Fruit fly (Drosophila melanogaster) whole organism, wandering third instar larva: ENCODE results near the gene Rbcn-3B.

Experiments used
- CG32264 ChIP-seq: fragments of 200-800 bp; sonication (Bioruptor generic); optimal IDR thresholded peaks from 2 replicates; lab custom pipeline; 2016; ENCODE audit warnings: missing biosample characterization, missing genetic modification characterization
- CG9705 ChIP-seq: fragments of 200-800 bp; sonication (Bioruptor generic); optimal IDR thresholded peaks from 2 replicates; lab custom pipeline; 2018; ENCODE audit warnings: missing biosample characterization, mild to moderate bottlenecking, missing genetic modification characterization
- Dfd ChIP-seq: fragments of >200 bp; optimal IDR thresholded peaks from 2 replicates; lab custom pipeline; 2017; ENCODE audit warnings: missing biosample characterization, missing genetic modification characterization
- Dif ChIP-seq: fragments of 200-275, 200-300 bp; sonication (Bioruptor generic); optimal IDR thresholded peaks from 2 replicates; lab custom pipeline; 2018; ENCODE audit warnings: missing biosample characterization, missing genetic modification characterization; ENCODE audit not compliant: partially characterized antibody
- HLH106 ChIP-seq: fragments of 200-800 bp; optimal IDR thresholded peaks from 3 replicates; lab custom pipeline; 2019; ENCODE audit warnings: missing biosample characterization, mild to moderate bottlenecking, missing genetic modification characterization, moderate library complexity
- Jra ChIP-seq: sonication (Bioruptor generic); optimal IDR thresholded peaks from 2 replicates; lab custom pipeline; 2016; ENCODE audit warnings: missing biosample characterization, missing genetic modification characterization
- Mio ChIP-seq: sonication (Bioruptor generic); optimal IDR thresholded peaks from 2 replicates; lab custom pipeline; 2016; ENCODE audit warnings: missing biosample characterization, missing genetic modification characterization
- Myc ChIP-seq: fragments of >200 bp; optimal IDR thresholded peaks from 2 replicates; lab custom pipeline; 2017
- N ChIP-seq: fragments of >200 bp; optimal IDR thresholded peaks from 2 replicates; lab custom pipeline; 2018; ENCODE audit warnings: missing biosample characterization, missing external identifiers, missing genetic modification characterization
- Rel ChIP-seq, 2 experiments: fragments of 200-800 bp; sonication (Bioruptor generic) in 1 of 2; optimal IDR thresholded peaks; 2 replicates in 1 of 2; 3 replicates in 1 of 2; lab custom pipeline; 2016 to 2019; ENCODE audit warnings: mild to moderate bottlenecking in 2 of 2, missing biosample characterization in 2 of 2, missing genetic modification characterization in 2 of 2, moderate library complexity in 1 of 2
- Sp1 ChIP-seq: fragments of 200-800 bp; sonication (Bioruptor generic); optimal IDR thresholded peaks from 3 replicates; lab custom pipeline; 2019; ENCODE audit warnings: missing biosample characterization, mild to moderate bottlenecking, missing genetic modification characterization, moderate library complexity
- Vsx2 ChIP-seq: fragments of 200-300, 225-300 bp; sonication (Bioruptor generic); optimal IDR thresholded peaks from 2 replicates; lab custom pipeline; 2018; ENCODE audit warnings: missing biosample characterization, missing genetic modification characterization; ENCODE audit not compliant: partially characterized antibody
- br ChIP-seq: fragments of 200-800 bp; sonication (Bioruptor generic); optimal IDR thresholded peaks from 2 replicates; lab custom pipeline; 2016; ENCODE audit warnings: missing biosample characterization, missing genetic modification characterization
- dmrt93B ChIP-seq: fragments of 200-800 bp; sonication (Bioruptor generic); optimal IDR thresholded peaks from 2 replicates; lab custom pipeline; 2018; ENCODE audit warnings: missing biosample characterization, mild to moderate bottlenecking, missing genetic modification characterization
- dsf ChIP-seq: sonication (Bioruptor generic); optimal IDR thresholded peaks from 2 replicates; lab custom pipeline; 2016; ENCODE audit warnings: missing biosample characterization, missing genetic modification characterization, borderline replicate concordance
- ey ChIP-seq: fragments of 200-800 bp; sonication (Bioruptor generic); optimal IDR thresholded peaks from 2 replicates; lab custom pipeline; 2016; ENCODE audit warnings: missing biosample characterization, missing genetic modification characterization
- foxo ChIP-seq, 2 experiments: fragments of 200-800 bp; sonication (Bioruptor generic); optimal IDR thresholded peaks; 2 replicates in 1 of 2; 3 replicates in 1 of 2; lab custom pipeline; 2016 to 2017; ENCODE audit warnings: missing biosample characterization in 2 of 2, missing genetic modification characterization in 2 of 2
- fru ChIP-seq: fragments of 200-800 bp; sonication (Bioruptor generic); optimal IDR thresholded peaks from 3 replicates; lab custom pipeline; 2016; ENCODE audit warnings: missing biosample characterization, mild to moderate bottlenecking, missing genetic modification characterization
- h ChIP-seq: fragments of 200-800 bp; sonication (Bioruptor generic); optimal IDR thresholded peaks from 3 replicates; lab custom pipeline; 2016; ENCODE audit warnings: missing biosample characterization, mild to moderate bottlenecking, missing genetic modification characterization
- jim ChIP-seq: fragments of 175-275, 200-325 bp; sonication (Bioruptor generic); optimal IDR thresholded peaks from 2 replicates; lab custom pipeline; 2016; ENCODE audit warnings: missing biosample characterization, mild to moderate bottlenecking, missing genetic modification characterization
- lola ChIP-seq: fragments of >200 bp; optimal IDR thresholded peaks from 2 replicates; lab custom pipeline; 2017; ENCODE audit warnings: missing biosample characterization, missing genetic modification characterization
- pan ChIP-seq: fragments of >200 bp; optimal IDR thresholded peaks from 2 replicates; lab custom pipeline; 2017
- psq ChIP-seq: fragments of 200-800 bp; sonication (Bioruptor generic); optimal IDR thresholded peaks from 3 replicates; lab custom pipeline; 2017; ENCODE audit warnings: missing biosample characterization, mild to moderate bottlenecking, missing genetic modification characterization, moderate library complexity
- rgr ChIP-seq: fragments of 200-800 bp; sonication (Bioruptor generic); optimal IDR thresholded peaks from 3 replicates; lab custom pipeline; 2016; ENCODE audit warnings: missing biosample characterization, mild to moderate bottlenecking, missing genetic modification characterization
- sage ChIP-seq: fragments of 200-800 bp; sonication (Bioruptor generic); optimal IDR thresholded peaks from 2 replicates; lab custom pipeline; 2016; ENCODE audit warnings: missing biosample characterization, mild to moderate bottlenecking, missing genetic modification characterization
- tai ChIP-seq: sonication (Bioruptor generic); optimal IDR thresholded peaks from 2 replicates; lab custom pipeline; 2016; ENCODE audit warnings: missing biosample characterization, missing genetic modification characterization
- usp ChIP-seq: fragments of >200 bp; optimal IDR thresholded peaks from 2 replicates; lab custom pipeline; 2017; ENCODE audit warnings: missing biosample characterization, missing genetic modification characterization
- woc ChIP-seq: sonication (Bioruptor generic); optimal IDR thresholded peaks from 2 replicates; lab custom pipeline; 2016; ENCODE audit warnings: missing biosample characterization, mild to moderate bottlenecking, missing genetic modification characterization

The Rbcn-3B gene

dm6 chrX:1880139-1880556 lies 28.6 kb upstream of the Rbcn-3B start, which contains the start of gene Coa8:
Gene Coa8 (plus strand): TSS chrX:1880282.
- peak; percentile 34 for TF ChIP-seq br (GFP tag; lab: Kevin White, UChicago)
- TF ChIP-seq h (GFP tag; lab: Kevin White, UChicago): peak; percentile 32
- peak in 1 of 2 experiments; percentile 50 for TF ChIP-seq foxo (GFP tag; optimal IDR thresholded peaks at IDR 0.05; lab: Kevin White, UChicago)
- TF ChIP-seq woc (GFP tag; lab: Kevin White, UChicago): peak; percentile 17
- TF ChIP-seq rgr (GFP tag; lab: Kevin White, UChicago): peak; percentile 41
- TF ChIP-seq Vsx2 (GFP tag; lab: Kevin White, UChicago): no peak
- no peak for TF ChIP-seq pan
- TF ChIP-seq Sp1 (GFP tag; lab: Kevin White, UChicago): peak; percentile 34
- TF ChIP-seq psq (GFP tag; lab: Kevin White, UChicago): no peak
- peak; percentile 7 for TF ChIP-seq CG9705 (GFP tag; lab: Kevin White, UChicago)
- peak; percentile 51 for TF ChIP-seq fru
- peak; percentile 53 for TF ChIP-seq HLH106 (tag; lab: Kevin White, UChicago)
- TF ChIP-seq ey: peak; percentile 18
- TF ChIP-seq tai: no peak

dm6 chrX:1880779-1881178 lies 27.9 kb upstream of the Rbcn-3B start:
- TF ChIP-seq dmrt93B (GFP tag; lab: Kevin White, UChicago): no peak

dm6 chrX:1889926-1890325 lies 18.8 kb upstream of the Rbcn-3B start, which contains the start of the genes trr and mRpL16:
Gene trr (minus strand): TSS chrX:1889950.
Gene mRpL16 (plus strand): TSS chrX:1890256.
- TF ChIP-seq Myc (lab: Kevin White, UChicago) (peak; percentile 63), pan (no peak), HLH106 (tag; lab: Kevin White, UChicago) (peak; percentile 58), CG9705 (GFP tag; lab: Kevin White, UChicago) (peak; percentile 33), Sp1 (GFP tag; lab: Kevin White, UChicago) (peak; percentile 43), Rel (GFP tag; optimal IDR thresholded peaks at IDR 0.05; lab: Kevin White, UChicago) (no peak), Rel (tag; optimal IDR thresholded peaks at IDR 0.05; lab: Kevin White, UChicago) (peak; percentile 52), CG32264 (GFP tag; lab: Kevin White, UChicago) (no peak)

- TF ChIP-seq woc (GFP tag; lab: Kevin White, UChicago) (no peak), Sp1 (GFP tag; lab: Kevin White, UChicago) (no peak), foxo (GFP tag; optimal IDR thresholded peaks at IDR 0.05; lab: Kevin White, UChicago) (no peak), dmrt93B (GFP tag; lab: Kevin White, UChicago) (no peak), fru (no peak)
Observed at dm6 chrX:1893532-1893931, 15.2 kb upstream of the Rbcn-3B start.

- peak; percentile 45 for TF ChIP-seq fru
- TF ChIP-seq ey: peak; percentile 54
- TF ChIP-seq br (GFP tag; lab: Kevin White, UChicago): no peak
- peak in 1 of 2 experiments; percentile 60 for TF ChIP-seq foxo (GFP tag; optimal IDR thresholded peaks at IDR 0.05; lab: Kevin White, UChicago)
- peak; percentile 56 for TF ChIP-seq h (GFP tag; lab: Kevin White, UChicago)
- TF ChIP-seq HLH106 (tag; lab: Kevin White, UChicago): peak; percentile 31
- TF ChIP-seq Dfd (GFP tag; lab: Kevin White, UChicago): no peak
- TF ChIP-seq Sp1 (GFP tag; lab: Kevin White, UChicago): peak; percentile 43
- TF ChIP-seq CG9705 (GFP tag; lab: Kevin White, UChicago): no peak
Observed at dm6 chrX:1897384-1897783, 11.3 kb upstream of the Rbcn-3B start.

dm6 chrX:1899445-1900085 lies 9.2 kb upstream of the Rbcn-3B start:
- TF ChIP-seq foxo (GFP tag; optimal IDR thresholded peaks at IDR 0.05; lab: Kevin White, UChicago): no peak
- TF ChIP-seq Dif (GFP tag; lab: Kevin White, UChicago): peak; percentile 35
- TF ChIP-seq jim: no peak
- TF ChIP-seq sage (GFP tag; lab: Kevin White, UChicago): no peak
- TF ChIP-seq dsf (GFP tag; lab: Kevin White, UChicago): no peak
- no peak for TF ChIP-seq Jra (GFP tag; lab: Kevin White, UChicago)
- no peak for TF ChIP-seq dmrt93B (GFP tag; lab: Kevin White, UChicago)
- no peak for TF ChIP-seq psq (GFP tag; lab: Kevin White, UChicago)
- no peak for TF ChIP-seq Mio (GFP tag; lab: Kevin White, UChicago)
- no peak for TF ChIP-seq usp (GFP tag; lab: Kevin White, UChicago)
- no peak for TF ChIP-seq lola (GFP tag; lab: Kevin White, UChicago)
- peak; percentile 55 for TF ChIP-seq N (GFP tag; lab: Kevin White, UChicago)
